Fruit fly (Drosophila melanogaster) whole organism, pupa: ENCODE data around the gene CG2256.
A peak's percentile ranks its signal among the peaks of the same experiment; 100 is the strongest.

Source experiments
- CG10348 ChIP-seq: fragments of 200-800 bp; sonication (Bioruptor generic); IDR thresholded peaks from 2 replicates; pipeline ENCODE4 v1.3.6; 2022; ENCODE audit warnings: missing biosample characterization, missing genetic modification characterization
- CG12605 ChIP-seq: fragments of 200-800 bp; sonication (Bioruptor generic); IDR thresholded peaks from 2 replicates; pipeline ENCODE4 v1.3.6; 2022; ENCODE audit warnings: missing biosample characterization, missing genetic modification characterization
- CG13204 ChIP-seq: fragments of 200-800 bp; sonication (Bioruptor generic); optimal IDR thresholded peaks from 2 replicates; lab custom pipeline; 2018; ENCODE audit warnings: missing biosample characterization, mild to moderate bottlenecking, missing genetic modification characterization, moderate library complexity
- CG14655 ChIP-seq: fragments of 200-800 bp; sonication (Bioruptor generic); optimal IDR thresholded peaks from 3 replicates; lab custom pipeline; 2017; ENCODE audit warnings: mild to moderate bottlenecking, missing biosample characterization, missing genetic modification reagents, missing genetic modification characterization
- CG15710 ChIP-seq: fragments of 200-800 bp; sonication (Bioruptor generic); optimal IDR thresholded peaks from 2 replicates; lab custom pipeline; 2018; ENCODE audit warnings: missing biosample characterization, mild to moderate bottlenecking, missing genetic modification characterization, moderate library complexity
- CG17806 ChIP-seq: fragments of 200-800 bp; sonication (Bioruptor generic); optimal IDR thresholded peaks from 2 replicates; lab custom pipeline; 2018; ENCODE audit warnings: missing biosample characterization, mild to moderate bottlenecking, missing genetic modification characterization, moderate library complexity
- CG32121 ChIP-seq: fragments of 200-800 bp; sonication (Bioruptor generic); IDR thresholded peaks from 2 replicates; pipeline ENCODE4 v1.3.6; 2022; ENCODE audit warnings: missing biosample characterization, missing genetic modification characterization
- CG34367 ChIP-seq: fragments of 200-800 bp; sonication (Bioruptor generic); optimal IDR thresholded peaks from 2 replicates; lab custom pipeline; 2018; ENCODE audit warnings: missing biosample characterization, mild to moderate bottlenecking, missing genetic modification characterization
- CG4496 ChIP-seq: fragments of 200-800 bp; sonication (Bioruptor generic); IDR thresholded peaks from 3 replicates; pipeline ENCODE4 v1.3.6; 2022; ENCODE audit warnings: missing biosample characterization, missing genetic modification characterization
- CG8159 ChIP-seq: fragments of 200-800 bp; sonication (Bioruptor generic); optimal IDR thresholded peaks from 3 replicates; lab custom pipeline; 2018; ENCODE audit warnings: missing biosample characterization, mild to moderate bottlenecking, missing genetic modification characterization, moderate library complexity
- CG8301 ChIP-seq: fragments of 200-800 bp; sonication (Bioruptor generic); optimal IDR thresholded peaks from 2 replicates; lab custom pipeline; 2018; ENCODE audit warnings: missing biosample characterization, mild to moderate bottlenecking, missing genetic modification characterization
- CG9948 ChIP-seq: fragments of 200-800 bp; sonication (Bioruptor generic); optimal IDR thresholded peaks from 2 replicates; lab custom pipeline; 2018; ENCODE audit warnings: missing biosample characterization, mild to moderate bottlenecking, missing genetic modification characterization, moderate library complexity
- D1 ChIP-seq: fragments of 200-800 bp; sonication (Bioruptor generic); optimal IDR thresholded peaks from 2 replicates; lab custom pipeline; 2018; ENCODE audit warnings: missing biosample characterization, mild to moderate bottlenecking, missing genetic modification characterization, moderate library complexity
- EcR ChIP-seq: fragments of 200-800 bp; sonication (Bioruptor generic); optimal IDR thresholded peaks from 3 replicates; lab custom pipeline; 2019; ENCODE audit warnings: missing biosample characterization, missing genetic modification characterization, mild to moderate bottlenecking, moderate library complexity, missing genetic modification reagents
- Ets98B ChIP-seq: fragments of 200-800 bp; sonication (Bioruptor generic); IDR thresholded peaks from 2 replicates; pipeline ENCODE4 v1.3.6; 2022; ENCODE audit warnings: missing biosample characterization, missing genetic modification characterization
- Pif1A ChIP-seq: fragments of 200-800 bp; sonication (Bioruptor generic); optimal IDR thresholded peaks from 3 replicates; lab custom pipeline; 2016; ENCODE audit warnings: missing biosample characterization, missing genetic modification characterization
- Pif1B ChIP-seq: fragments of 200-800 bp; sonication (Bioruptor generic); optimal IDR thresholded peaks from 3 replicates; lab custom pipeline; 2016; ENCODE audit warnings: missing biosample characterization, missing genetic modification characterization
- Snoo ChIP-seq: fragments of 200-800 bp; sonication (Bioruptor generic); optimal IDR thresholded peaks from 3 replicates; lab custom pipeline; 2017; ENCODE audit warnings: missing biosample characterization, mild to moderate bottlenecking, missing genetic modification characterization, inconsistent platforms
- fd96Ca ChIP-seq: fragments of 200-800 bp; sonication (Bioruptor generic); IDR thresholded peaks from 3 replicates; pipeline ENCODE4 v1.3.6; 2022; ENCODE audit warnings: missing biosample characterization, missing genetic modification characterization
- gl ChIP-seq: fragments of 200-800 bp; sonication (Bioruptor generic); optimal IDR thresholded peaks from 2 replicates; lab custom pipeline; 2018; ENCODE audit warnings: missing biosample characterization, mild to moderate bottlenecking, missing genetic modification characterization
- rn ChIP-seq: fragments of 200-800 bp; sonication (Bioruptor generic); IDR thresholded peaks from 2 replicates; pipeline ENCODE4 v1.3.6; 2022; ENCODE audit warnings: missing biosample characterization, missing genetic modification characterization

CG2256 gene

dm6 chrX:8056084-8056483 is 30.9 kb downstream of the CG2256 start:
- TF ChIP-seq CG15710 (tag; lab: Kevin White, UChicago) (no peak), CG12605 (GFP tag; lab: Robert Waterston, UW) (no peak), CG10348 (GFP tag; lab: Robert Waterston, UW) (no peak), Pif1A (GFP tag; lab: Kevin White, UChicago) (no peak), CG8301 (tag; lab: Kevin White, UChicago) (no peak), EcR (GFP tag; lab: Kevin White, UChicago) (no peak), Snoo (tag; lab: Kevin White, UChicago) (no peak), CG4496 (GFP tag; lab: Robert Waterston, UW) (no peak), CG32121 (GFP tag; lab: Robert Waterston, UW) (no peak), CG13204 (no peak), rn (no peak), CG34367 (no peak), D1 (no peak), CG14655 (GFP tag; lab: Kevin White, UChicago) (no peak), gl (tag; lab: Kevin White, UChicago) (no peak), fd96Ca (no peak), CG17806 (no peak), CG9948 (tag; lab: Kevin White, UChicago) (no peak)

dm6 chrX:8049292-8049691 is 37.7 kb downstream of the CG2256 start:
- TF ChIP-seq Snoo (tag; lab: Kevin White, UChicago) = no peak
- no peak for TF ChIP-seq CG13204
- TF ChIP-seq CG32121 (GFP tag; lab: Robert Waterston, UW) = no peak
- no peak for TF ChIP-seq CG4496 (GFP tag; lab: Robert Waterston, UW)
- no peak for TF ChIP-seq CG15710 (tag; lab: Kevin White, UChicago)
- TF ChIP-seq fd96Ca = no peak
- TF ChIP-seq EcR (GFP tag; lab: Kevin White, UChicago) = no peak
- no peak for TF ChIP-seq CG17806
- no peak for TF ChIP-seq D1
- no peak for TF ChIP-seq CG12605 (GFP tag; lab: Robert Waterston, UW)
- TF ChIP-seq CG8159 (tag; lab: Kevin White, UChicago) = no peak
- no peak for TF ChIP-seq CG10348 (GFP tag; lab: Robert Waterston, UW)
- no peak for TF ChIP-seq gl (tag; lab: Kevin White, UChicago)
- TF ChIP-seq rn = no peak
- no peak; the same call in 1 of the 2 replicates for TF ChIP-seq Ets98B

DNA sequence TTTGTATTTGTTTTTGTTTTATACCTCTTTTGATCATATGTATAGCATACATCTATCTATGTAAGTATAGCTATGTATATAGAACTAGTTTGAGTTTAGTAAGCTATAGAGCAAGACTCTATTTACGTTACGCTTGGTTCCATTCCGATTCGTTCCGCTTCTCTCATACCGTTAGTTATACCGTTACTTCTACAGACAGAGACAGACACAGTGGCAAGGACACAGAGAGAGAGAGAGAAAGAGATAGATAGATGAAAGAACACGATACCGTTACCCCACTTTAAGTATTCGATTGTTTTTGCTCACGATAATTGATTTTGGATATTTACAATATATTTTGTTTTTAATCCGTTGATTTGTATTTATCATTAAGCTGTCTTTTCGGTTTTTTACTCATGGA is 40.5 kb downstream of the CG2256 start:
- TF ChIP-seq CG17806 (no peak), Ets98B (no peak), Pif1A (GFP tag; lab: Kevin White, UChicago) (no peak), CG4496 (GFP tag; lab: Robert Waterston, UW) (no peak), CG15710 (tag; lab: Kevin White, UChicago) (no peak), CG34367 (no peak), CG32121 (GFP tag; lab: Robert Waterston, UW) (no peak), D1 (no peak), CG8301 (tag; lab: Kevin White, UChicago) (no peak), Pif1B (no peak), rn (no peak), CG13204 (no peak), fd96Ca (no peak), CG8159 (tag; lab: Kevin White, UChicago) (no peak), CG10348 (GFP tag; lab: Robert Waterston, UW) (no peak), CG9948 (tag; lab: Kevin White, UChicago) (no peak), CG14655 (GFP tag; lab: Kevin White, UChicago) (no peak), EcR (GFP tag; lab: Kevin White, UChicago) (no peak)
- TF ChIP-seq, all 21 proteins: peak for 0

DNA sequence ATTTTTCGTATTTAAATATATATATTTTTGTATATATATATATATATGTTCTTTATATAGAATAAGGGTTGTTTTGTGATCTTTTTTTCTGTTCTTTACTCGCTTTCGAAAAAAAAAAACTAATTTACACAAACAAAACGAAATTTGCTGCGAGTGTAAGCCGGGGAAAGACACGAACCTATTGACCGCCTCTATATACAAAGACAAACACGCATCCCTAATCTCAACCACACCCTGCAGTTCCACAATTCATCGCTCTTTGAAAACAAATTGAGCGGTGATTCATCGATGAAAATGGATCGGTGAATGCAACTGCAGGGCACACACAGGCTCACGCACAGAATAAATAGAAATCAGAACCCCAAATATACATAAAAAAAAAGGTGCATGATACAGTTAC is 48.1 kb downstream of the CG2256 start:
- TF ChIP-seq Pif1A (GFP tag; lab: Kevin White, UChicago) (no peak), CG4496 (GFP tag; lab: Robert Waterston, UW) (no peak)

- TF ChIP-seq CG4496 (GFP tag; lab: Robert Waterston, UW) (0 out of 3 replicates have a peak, but pooled peaks have one; percentile 24), CG15710 (tag; lab: Kevin White, UChicago) (no peak), CG13204 (no peak), CG8301 (tag; lab: Kevin White, UChicago) (no peak), CG9948 (tag; lab: Kevin White, UChicago) (no peak)
Observed at dm6 chrX:8037334-8037733, 49.7 kb downstream of the CG2256 start, which contains the start of gene CG2233. Gene CG2233 (minus strand): TSS chrX:8037517.
